In genomic region chr3R:5463199-5463949, dm6 we compare ENCODE assay signal across 1 fruit fly cellular context.
TF ChIP-seq lines count a peak whose summit lies in the region.

No protein-coding gene starts in this region.

TF ChIP-seq in whole organism, embryonic, 481 proteins besides CTCF, POLR2A, EP300 and RAD21 (continued from another document and continues in another):
- TF ChIP-seq MBD-R2 (GFP tag; IDR thresholded peaks at IDR 0.05; lab: Robert Waterston, UW) (peak; percentile 79), tx (GFP tag; optimal IDR thresholded peaks at IDR 0.05; lab: Kevin White, UChicago) (no peak), sd (tag; optimal IDR thresholded peaks at IDR 0.05; lab: Kevin White, UChicago) (peak; percentile 76), bowl (GFP tag; IDR thresholded peaks at IDR 0.05; lab: Robert Waterston, UW) (0 out of 2 replicates have a peak, but pooled peaks have one; percentile 20), Gsc (GFP tag; IDR thresholded peaks at IDR 0.05; lab: Robert Waterston, UW) (no peak), Antp (GFP tag; optimal IDR thresholded peaks at IDR 0.05; lab: Kevin White, UChicago) (no peak), chn (GFP tag; optimal IDR thresholded peaks at IDR 0.05; lab: Kevin White, UChicago) (no peak), CG12391 (tag; optimal IDR thresholded peaks at IDR 0.05; lab: Kevin White, UChicago) (no peak), insv (GFP tag; optimal IDR thresholded peaks at IDR 0.05; lab: Kevin White, UChicago) (peak in 1 of 2 experiments; percentile 40), Blimp-1 (GFP tag; optimal IDR thresholded peaks at IDR 0.05; lab: Kevin White, UChicago) (no peak), CG2712 (tag; optimal IDR thresholded peaks at IDR 0.05; lab: Kevin White, UChicago) (no peak), Lhr (GFP tag; optimal IDR thresholded peaks at IDR 0.05; lab: Kevin White, UChicago) (no peak), CG18619 (GFP tag; optimal IDR thresholded peaks at IDR 0.05; lab: Kevin White, UChicago) (no peak), H15 (GFP tag; IDR thresholded peaks at IDR 0.05; lab: Robert Waterston, UW) (no peak), Hmr (GFP tag; optimal IDR thresholded peaks at IDR 0.05; lab: Kevin White, UChicago) (peak; percentile 17), CG4617 (GFP tag; optimal IDR thresholded peaks at IDR 0.05; lab: Kevin White, UChicago; ENCODE audit: borderline replicate concordance) (peak; percentile 8), Myb (GFP tag; optimal IDR thresholded peaks at IDR 0.05; lab: Kevin White, UChicago) (peak; percentile 13), Sry-δ (GFP tag; optimal IDR thresholded peaks at IDR 0.05; lab: Kevin White, UChicago) (peak; percentile 35), CG6689 (GFP tag; IDR thresholded peaks at IDR 0.05; lab: Robert Waterston, UW) (0 out of 2 replicates have a peak, but pooled peaks have one; percentile 7), CG32767 (GFP tag; IDR thresholded peaks at IDR 0.05; lab: Robert Waterston, UW) (no peak), CG8281 (tag; optimal IDR thresholded peaks at IDR 0.05; lab: Kevin White, UChicago) (no peak), CG12769 (tag; optimal IDR thresholded peaks at IDR 0.05; lab: Kevin White, UChicago) (peak; percentile 47), slou (GFP tag; optimal IDR thresholded peaks at IDR 0.05; lab: Kevin White, UChicago) (no peak), crol (GFP tag; IDR thresholded peaks at IDR 0.05; lab: Robert Waterston, UW) (peak; percentile 86), CG9797 (GFP tag; optimal IDR thresholded peaks at IDR 0.05; lab: Kevin White, UChicago) (peak; percentile 85), rib (GFP tag; IDR thresholded peaks at IDR 0.05; lab: Robert Waterston, UW) (no peak), Sox102F (GFP tag; optimal IDR thresholded peaks at IDR 0.05; lab: Kevin White, UChicago) (no peak), sens (GFP tag; lab: Kevin White, UChicago) (peak; percentile 49), stwl (tag; optimal IDR thresholded peaks at IDR 0.05; lab: Kevin White, UChicago) (peak; percentile 83), CG7271 (tag; optimal IDR thresholded peaks at IDR 0.05; lab: Kevin White, UChicago) (no peak), CG10209 (GFP tag; optimal IDR thresholded peaks at IDR 0.05; lab: Kevin White, UChicago) (no peak), CG1603 (tag; optimal IDR thresholded peaks at IDR 0.05; lab: Kevin White, UChicago) (peak; percentile 61), kah (GFP tag; optimal IDR thresholded peaks at IDR 0.05; lab: Kevin White, UChicago) (peak; percentile 100), vvl (GFP tag; IDR thresholded peaks at IDR 0.05; lab: Robert Waterston, UW) (0 out of 2 replicates have a peak, but pooled peaks have one; percentile 10), B-H2 (GFP tag; optimal IDR thresholded peaks at IDR 0.05; lab: Kevin White, UChicago) (no peak), HLHmδ (GFP tag; optimal IDR thresholded peaks at IDR 0.05; lab: Kevin White, UChicago) (peak; percentile 23), CG30020 (tag; optimal IDR thresholded peaks at IDR 0.05; lab: Kevin White, UChicago) (peak; percentile 28), CG14710 (tag; optimal IDR thresholded peaks at IDR 0.05; lab: Kevin White, UChicago) (peak; percentile 85), grn (GFP tag; optimal IDR thresholded peaks at IDR 0.05; lab: Kevin White, UChicago) (peak; percentile 78), Rx (GFP tag; IDR thresholded peaks at IDR 0.05; lab: Robert Waterston, UW) (no peak), CG10431 (GFP tag; optimal IDR thresholded peaks at IDR 0.05; lab: Kevin White, UChicago) (peak; percentile 5), tin (GFP tag; optimal IDR thresholded peaks at IDR 0.05; lab: Kevin White, UChicago) (no peak), Dbx (GFP tag; IDR thresholded peaks at IDR 0.05; lab: Robert Waterston, UW) (no peak), gce (GFP tag; IDR thresholded peaks at IDR 0.05; lab: Robert Waterston, UW) (no peak), emc (GFP tag; optimal IDR thresholded peaks at IDR 0.05; lab: Kevin White, UChicago) (no peak), CG17328 (GFP tag; IDR thresholded peaks at IDR 0.05; lab: Robert Waterston, UW) (0 out of 2 replicates have a peak, but pooled peaks have one; percentile 20), pzg (GFP tag; optimal IDR thresholded peaks at IDR 0.05; lab: Kevin White, UChicago) (peak; percentile 55), dysf (GFP tag; IDR thresholded peaks at IDR 0.05; lab: Robert Waterston, UW) (no peak), CG16813 (GFP tag; IDR thresholded peaks at IDR 0.05; lab: Robert Waterston, UW; ENCODE audit: partially characterized antibody) (0 out of 3 replicates have a peak, but pooled peaks have one; percentile 6), CkIIα-i1 (GFP tag; IDR thresholded peaks at IDR 0.05; lab: Robert Waterston, UW) (no peak), CG17186 (GFP tag; optimal IDR thresholded peaks at IDR 0.05; lab: Kevin White, UChicago) (peak; percentile 80), Dll (GFP tag; IDR thresholded peaks at IDR 0.05; lab: Robert Waterston, UW; ENCODE audit: partially characterized antibody) (peak; percentile 29; the same call in 1 of the 4 replicates), CG11504 (tag; optimal IDR thresholded peaks at IDR 0.05; lab: Kevin White, UChicago) (no peak), Six4 (GFP tag; optimal IDR thresholded peaks at IDR 0.05; lab: Kevin White, UChicago) (no peak), grau (tag; optimal IDR thresholded peaks at IDR 0.05; lab: Kevin White, UChicago) (no peak), row (GFP tag; IDR thresholded peaks at IDR 0.05; lab: Robert Waterston, UW) (peak; percentile 39; the same call in 1 of the 3 replicates), salm (tag; optimal IDR thresholded peaks at IDR 0.05; lab: Kevin White, UChicago) (no peak), al (GFP tag; IDR thresholded peaks at IDR 0.05; lab: Robert Waterston, UW) (no peak), Hr39 (optimal IDR thresholded peaks at IDR 0.05; lab: Kevin White, UChicago) (no peak), org-1 (GFP tag; optimal IDR thresholded peaks at IDR 0.05; lab: Kevin White, UChicago) (no peak), btn (GFP tag; optimal IDR thresholded peaks at IDR 0.05; lab: Kevin White, UChicago) (no peak), Dp (GFP tag; optimal IDR thresholded peaks at IDR 0.05; lab: Kevin White, UChicago) (peak; percentile 29), CG8478 (optimal IDR thresholded peaks at IDR 0.05; lab: Kevin White, UChicago) (no peak), CG17802 (tag; optimal IDR thresholded peaks at IDR 0.05; lab: Kevin White, UChicago) (no peak), ab (GFP tag; optimal IDR thresholded peaks at IDR 0.05; lab: Kevin White, UChicago) (no peak), CG32532 (GFP tag; IDR thresholded peaks at IDR 0.05; lab: Robert Waterston, UW) (0 out of 2 replicates have a peak, but pooled peaks have one; percentile 34), CG31441 (GFP tag; IDR thresholded peaks at IDR 0.05; lab: Robert Waterston, UW) (no peak), CG8290 (GFP tag; optimal IDR thresholded peaks at IDR 0.05; lab: Kevin White, UChicago) (no peak), CG8290 (tag; optimal IDR thresholded peaks at IDR 0.05; lab: Kevin White, UChicago) (no peak), YL-1 (GFP tag; optimal IDR thresholded peaks at IDR 0.05; lab: Kevin White, UChicago) (peak; percentile 43), Sox100B (GFP tag; optimal IDR thresholded peaks at IDR 0.05; lab: Kevin White, UChicago) (no peak), gfzf (GFP tag; optimal IDR thresholded peaks at IDR 0.05; lab: Kevin White, UChicago) (peak; percentile 86), CG14667 (GFP tag; IDR thresholded peaks at IDR 0.05; lab: Robert Waterston, UW) (no peak), pros (GFP tag; optimal IDR thresholded peaks at IDR 0.05; lab: Kevin White, UChicago) (peak; percentile 25), maf-S (GFP tag; optimal IDR thresholded peaks at IDR 0.05; lab: Kevin White, UChicago) (no peak), nom (GFP tag; optimal IDR thresholded peaks at IDR 0.05; lab: Kevin White, UChicago) (peak; percentile 50), Med (GFP tag; lab: Kevin White, UChicago) (peak; percentile 45), CG11093 (GFP tag; IDR thresholded peaks at IDR 0.05; lab: Robert Waterston, UW) (no peak), Nf-YC (tag; optimal IDR thresholded peaks at IDR 0.05; lab: Kevin White, UChicago) (peak; percentile 26), CG2199 (GFP tag; IDR thresholded peaks at IDR 0.05; lab: Robert Waterston, UW) (no peak), lilli (GFP tag; optimal IDR thresholded peaks at IDR 0.05; lab: Kevin White, UChicago) (no peak), prd (optimal IDR thresholded peaks at IDR 0.05; lab: Kevin White, UChicago) (no peak), prd (GFP tag; IDR thresholded peaks at IDR 0.05; lab: Robert Waterston, UW) (no peak), CG7839 (tag; optimal IDR thresholded peaks at IDR 0.05; lab: Kevin White, UChicago) (no peak), CG33213 (GFP tag; optimal IDR thresholded peaks at IDR 0.05; lab: Kevin White, UChicago) (peak; percentile 29), HmgD (GFP tag; optimal IDR thresholded peaks at IDR 0.05; lab: Kevin White, UChicago) (no peak), CG6175 (GFP tag; IDR thresholded peaks at IDR 0.05; lab: Robert Waterston, UW) (peak; percentile 82; the same call in 2 of the 3 replicates), phol (tag; optimal IDR thresholded peaks at IDR 0.05; lab: Kevin White, UChicago) (peak; percentile 68), Awh (GFP tag; IDR thresholded peaks at IDR 0.05; lab: Robert Waterston, UW) (no peak), Gug (GFP tag; IDR thresholded peaks at IDR 0.05; lab: Robert Waterston, UW) (no peak), CG17912 (GFP tag; optimal IDR thresholded peaks at IDR 0.05; lab: Kevin White, UChicago) (no peak), CG34422 (GFP tag; IDR thresholded peaks at IDR 0.05; lab: Robert Waterston, UW) (peak; percentile 82; the same call in 1 of the 3 replicates), sr (GFP tag; IDR thresholded peaks at IDR 0.05; lab: Robert Waterston, UW) (no peak), CG17829 (tag; optimal IDR thresholded peaks at IDR 0.05; lab: Kevin White, UChicago) (peak; percentile 11), CG10267 (tag; optimal IDR thresholded peaks at IDR 0.05; lab: Kevin White, UChicago) (peak; percentile 30), gem (tag; optimal IDR thresholded peaks at IDR 0.05; lab: Kevin White, UChicago) (no peak), CG1832 (GFP tag; optimal IDR thresholded peaks at IDR 0.05; lab: Kevin White, UChicago) (peak; percentile 54), Hr51 (GFP tag; optimal IDR thresholded peaks at IDR 0.05; lab: Kevin White, UChicago) (no peak), CG12659 (GFP tag; optimal IDR thresholded peaks at IDR 0.05; lab: Kevin White, UChicago) (peak; percentile 44), Atf6 (GFP tag; IDR thresholded peaks at IDR 0.05; lab: Robert Waterston, UW) (no peak), tll (GFP tag; optimal IDR thresholded peaks at IDR 0.05; lab: Kevin White, UChicago) (peak in 1 of 2 experiments; percentile 41), unc-4 (GFP tag; IDR thresholded peaks at IDR 0.05; lab: Robert Waterston, UW; ENCODE audit: partially characterized antibody) (0 out of 2 replicates have a peak, but pooled peaks have one; percentile 19), sug (tag; optimal IDR thresholded peaks at IDR 0.05; lab: Kevin White, UChicago) (peak; percentile 53), gt (GFP tag; IDR thresholded peaks at IDR 0.05; lab: Robert Waterston, UW) (no peak), Ets97D (GFP tag; optimal IDR thresholded peaks at IDR 0.05; lab: Kevin White, UChicago) (peak; percentile 47), D (optimal IDR thresholded peaks at IDR 0.05; lab: Kevin White, UChicago) (no peak), D (GFP tag; optimal IDR thresholded peaks at IDR 0.05; lab: Kevin White, UChicago) (no peak), Elba2 (GFP tag; optimal IDR thresholded peaks at IDR 0.05; lab: Kevin White, UChicago) (peak; percentile 32), kay (GFP tag; optimal IDR thresholded peaks at IDR 0.05; lab: Kevin White, UChicago) (peak; percentile 73), bbx (GFP tag; IDR thresholded peaks at IDR 0.05; lab: Robert Waterston, UW; ENCODE audit: partially characterized antibody) (peak; percentile 22; the same call in 1 of the 2 replicates), crp (GFP tag; optimal IDR thresholded peaks at IDR 0.05; lab: Kevin White, UChicago) (peak; percentile 67 to 94), HmgZ (tag; optimal IDR thresholded peaks at IDR 0.05; lab: Kevin White, UChicago) (peak; percentile 59), D19A (tag; optimal IDR thresholded peaks at IDR 0.05; lab: Kevin White, UChicago) (peak; percentile 58), Stat92E (GFP tag; optimal IDR thresholded peaks at IDR 0.05; lab: Kevin White, UChicago) (peak in 1 of 3 experiments; percentile 30), gcm (GFP tag; optimal IDR thresholded peaks at IDR 0.05; lab: Kevin White, UChicago) (no peak), MESR4 (GFP tag; optimal IDR thresholded peaks at IDR 0.05; lab: Kevin White, UChicago) (peak; percentile 39), Scr (GFP tag; IDR thresholded peaks at IDR 0.05; lab: Robert Waterston, UW; ENCODE audit: partially characterized antibody) (0 out of 2 replicates have a peak, but pooled peaks have one; percentile 26), dmrt11E (tag; optimal IDR thresholded peaks at IDR 0.05; lab: Kevin White, UChicago) (no peak), D19B (GFP tag; optimal IDR thresholded peaks at IDR 0.05; lab: Kevin White, UChicago) (no peak), sna (GFP tag; IDR thresholded peaks at IDR 0.05; lab: Robert Waterston, UW; ENCODE audit: partially characterized antibody) (0 out of 2 replicates have a peak, but pooled peaks have one; percentile 11), gro (GFP tag; optimal IDR thresholded peaks at IDR 0.05; lab: Kevin White, UChicago) (no peak), nmo (GFP tag; optimal IDR thresholded peaks at IDR 0.05; lab: Kevin White, UChicago) (peak; percentile 7), CrebB (tag; optimal IDR thresholded peaks at IDR 0.05; lab: Kevin White, UChicago) (peak; percentile 1), CG3847 (GFP tag; IDR thresholded peaks at IDR 0.05; lab: Robert Waterston, UW) (no peak), ap (GFP tag; IDR thresholded peaks at IDR 0.05; lab: Robert Waterston, UW) (no peak), CG2116 (GFP tag; optimal IDR thresholded peaks at IDR 0.05; lab: Kevin White, UChicago) (peak; percentile 8), CG34376 (GFP tag; optimal IDR thresholded peaks at IDR 0.05; lab: Kevin White, UChicago) (peak; percentile 58), CG31388 (GFP tag; optimal IDR thresholded peaks at IDR 0.05; lab: Kevin White, UChicago) (no peak), Ssrp (tag; optimal IDR thresholded peaks at IDR 0.05; lab: Kevin White, UChicago) (no peak), CG9609 (GFP tag; optimal IDR thresholded peaks at IDR 0.05; lab: Kevin White, UChicago) (no peak), luna (GFP tag; optimal IDR thresholded peaks at IDR 0.05; lab: Kevin White, UChicago) (no peak), scrt (GFP tag; optimal IDR thresholded peaks at IDR 0.05; lab: Kevin White, UChicago) (peak; percentile 98), CG15011 (GFP tag; optimal IDR thresholded peaks at IDR 0.05; lab: Kevin White, UChicago) (no peak)
